Worm (Caenorhabditis elegans) whole organism, L2 larva: ENCODE results near the gene coh-1.

Source experiments
- C34F6.9 ChIP-seq: fragments of 150-350 bp; optimal IDR thresholded peaks from 2 replicates; lab custom pipeline; 2014; ENCODE audit warnings: missing biosample characterization, missing genetic modification characterization
- F13H6.1 ChIP-seq: sonication (generic microtip); optimal IDR thresholded peaks from 2 replicates; lab custom pipeline; 2016; ENCODE audit warnings: missing genetic modification characterization, missing compliant biosample characterization
- R02D3.7 ChIP-seq: fragments of 150-350 bp; optimal IDR thresholded peaks from 2 replicates; lab custom pipeline; 2014; ENCODE audit warnings: missing biosample characterization, missing genetic modification characterization
- Y55F3AM.14 ChIP-seq: fragments of 200-800 bp; sonication (Bioruptor generic); optimal IDR thresholded peaks from 2 replicates; lab custom pipeline; 2018; ENCODE audit warnings: mild to moderate bottlenecking, missing genetic modification characterization, missing compliant biosample characterization
- ZK546.5 ChIP-seq: sonication (generic microtip); optimal IDR thresholded peaks from 2 replicates; lab custom pipeline; 2017; ENCODE audit warnings: missing biosample characterization, missing genetic modification characterization
- alr-1 ChIP-seq: fragments of 150-350 bp; optimal IDR thresholded peaks from 2 replicates; lab custom pipeline; 2014; ENCODE audit warnings: missing biosample characterization, missing genetic modification characterization
- aly-2 ChIP-seq: fragments of 150-350 bp; optimal IDR thresholded peaks from 2 replicates; lab custom pipeline; 2014; ENCODE audit warnings: missing biosample characterization, missing genetic modification characterization
- ama-1 ChIP-seq: fragments of 150-350 bp; optimal IDR thresholded peaks from 2 replicates; lab custom pipeline; 2018; ENCODE audit warnings: inconsistent platforms
- blmp-1 ChIP-seq: sonication (generic microtip); optimal IDR thresholded peaks from 2 replicates; lab custom pipeline; 2017; ENCODE audit warnings: missing genetic modification characterization, mild to moderate bottlenecking, missing compliant biosample characterization, antibody characterized with exemption, moderate library complexity; ENCODE audit not compliant: insufficient read depth
- ceh-16 ChIP-seq: fragments of 150-350 bp; optimal IDR thresholded peaks from 2 replicates; lab custom pipeline; 2014; ENCODE audit warnings: missing biosample characterization, missing genetic modification characterization
- dmd-4 ChIP-seq: sonication (generic microtip); optimal IDR thresholded peaks from 2 replicates; lab custom pipeline; 2017; ENCODE audit warnings: missing biosample characterization, missing genetic modification characterization
- egl-27 ChIP-seq: sonication (generic microtip); optimal IDR thresholded peaks from 3 replicates; lab custom pipeline; 2017; ENCODE audit warnings: missing biosample characterization, missing genetic modification reagents, missing genetic modification characterization
- gmeb-1 ChIP-seq: fragments of 150-350 bp; optimal IDR thresholded peaks from 2 replicates; lab custom pipeline; 2014; ENCODE audit warnings: missing biosample characterization, missing genetic modification characterization
- lin-11 ChIP-seq: fragments of 150-350 bp; sonication (generic microtip); optimal IDR thresholded peaks from 2 replicates; lab custom pipeline; 2014; ENCODE audit warnings: missing biosample characterization, missing genetic modification characterization, inconsistent platforms, mixed read lengths
- lin-13 ChIP-seq: fragments of 150-350 bp; optimal IDR thresholded peaks from 2 replicates; lab custom pipeline; 2014; ENCODE audit warnings: missing biosample characterization, missing genetic modification reagents, missing genetic modification characterization
- lsy-2 ChIP-seq, 2 experiments: fragments of 150-350 bp in 1 of 2; sonication (generic microtip) in 1 of 2; optimal IDR thresholded peaks; 2 replicates each; lab custom pipeline; 2014 to 2017; ENCODE audit warnings: missing biosample characterization in 2 of 2, missing genetic modification characterization in 2 of 2
- mab-5 ChIP-seq: fragments of 150-350 bp; optimal IDR thresholded peaks from 2 replicates; lab custom pipeline; 2014; ENCODE audit warnings: missing biosample characterization, missing genetic modification characterization
- mbf-1 ChIP-seq: sonication (generic microtip); optimal IDR thresholded peaks from 2 replicates; lab custom pipeline; 2017; ENCODE audit warnings: missing biosample characterization, missing genetic modification characterization
- mdl-1 ChIP-seq, 2 experiments: fragments of 150-350 bp in 1 of 2; sonication (generic microtip) in 1 of 2; optimal IDR thresholded peaks; 2 replicates each; lab custom pipeline; 2017; ENCODE audit warnings: missing biosample characterization in 2 of 2, missing genetic modification characterization in 2 of 2
- nhr-10 ChIP-seq: sonication (generic microtip); optimal IDR thresholded peaks from 2 replicates; lab custom pipeline; 2017; ENCODE audit warnings: missing biosample characterization, missing genetic modification characterization
- nhr-11 ChIP-seq: fragments of 150-350 bp; optimal IDR thresholded peaks from 2 replicates; lab custom pipeline; 2014; ENCODE audit warnings: missing biosample characterization, missing genetic modification characterization
- nhr-12 ChIP-seq: fragments of 150-350 bp; optimal IDR thresholded peaks from 2 replicates; lab custom pipeline; 2014; ENCODE audit warnings: missing biosample characterization, missing genetic modification characterization
- nhr-129 ChIP-seq: fragments of 150-350 bp; optimal IDR thresholded peaks from 2 replicates; lab custom pipeline; 2014; ENCODE audit warnings: missing biosample characterization, missing genetic modification characterization
- nhr-23 ChIP-seq: fragments of 150-350 bp; optimal IDR thresholded peaks from 2 replicates; lab custom pipeline; 2014; ENCODE audit warnings: missing biosample characterization, missing genetic modification reagents, missing genetic modification characterization
- nhr-237 ChIP-seq: fragments of 150-350 bp; optimal IDR thresholded peaks from 2 replicates; lab custom pipeline; 2014; ENCODE audit warnings: missing biosample characterization, missing genetic modification characterization
- nhr-25 ChIP-seq: fragments of 150-350 bp; sonication (generic microtip); optimal IDR thresholded peaks from 3 replicates; lab custom pipeline; 2014; ENCODE audit warnings: missing biosample characterization, missing genetic modification characterization
- nhr-6 ChIP-seq: fragments of 150-350 bp; optimal IDR thresholded peaks from 2 replicates; lab custom pipeline; 2014; ENCODE audit warnings: missing biosample characterization, missing genetic modification characterization
- peb-1 ChIP-seq: fragments of 150-350 bp; optimal IDR thresholded peaks from 2 replicates; lab custom pipeline; 2014; ENCODE audit warnings: missing biosample characterization, missing genetic modification characterization
- sem-4 ChIP-seq: fragments of 150-350 bp; optimal IDR thresholded peaks from 2 replicates; lab custom pipeline; 2014; ENCODE audit warnings: missing biosample characterization, missing genetic modification reagents, missing genetic modification characterization
- skn-1 ChIP-seq: sonication (generic microtip); optimal IDR thresholded peaks from 2 replicates; lab custom pipeline; 2017; ENCODE audit warnings: missing biosample characterization, missing genetic modification characterization
- sma-9 ChIP-seq, 2 experiments: fragments of 150-350 bp in 1 of 2; sonication (generic microtip) in 1 of 2; optimal IDR thresholded peaks; 2 replicates each; lab custom pipeline; 2014 to 2016; ENCODE audit warnings: missing genetic modification characterization in 2 of 2, mild to moderate bottlenecking in 1 of 2, missing biosample characterization in 1 of 2, missing compliant biosample characterization in 1 of 2, missing genetic modification reagents in 1 of 2, moderate library complexity in 1 of 2
- snpc-4 ChIP-seq: fragments of 150-350 bp; optimal IDR thresholded peaks from 2 replicates; lab custom pipeline; 2014; ENCODE audit warnings: missing biosample characterization, missing genetic modification characterization
- unc-55 ChIP-seq: fragments of 150-350 bp; sonication (generic microtip); optimal IDR thresholded peaks from 3 replicates; lab custom pipeline; 2014; ENCODE audit warnings: missing biosample characterization, missing genetic modification reagents, missing genetic modification characterization
- zag-1 ChIP-seq: fragments of 150-350 bp; optimal IDR thresholded peaks from 2 replicates; lab custom pipeline; 2014; ENCODE audit warnings: missing biosample characterization, missing genetic modification characterization
- ztf-1 ChIP-seq: fragments of 200-800 bp; sonication (Bioruptor generic); conservative IDR thresholded peaks from 2 replicates; pipeline ENCODE4 v1.3.6; 2022; ENCODE audit warnings: missing genetic modification characterization, missing compliant biosample characterization
- ztf-11 ChIP-seq: sonication (generic microtip); optimal IDR thresholded peaks from 2 replicates; lab custom pipeline; 2017; ENCODE audit warnings: missing biosample characterization, missing genetic modification characterization
- ztf-4 ChIP-seq: fragments of 150-350 bp; optimal IDR thresholded peaks from 2 replicates; lab custom pipeline; 2014; ENCODE audit warnings: missing biosample characterization, missing genetic modification characterization

Gene coh-1

ce11 chrX:7457154-7457674 lies 17.6 kb downstream of the coh-1 start:
- TF ChIP-seq R02D3.7 (tag; lab: Kevin White, UChicago), result no peak
- TF ChIP-seq C34F6.9 (tag; lab: Kevin White, UChicago), result peak; percentile 5
- TF ChIP-seq aly-2 (tag; lab: Kevin White, UChicago), result no peak
- TF ChIP-seq mbf-1 (tag; lab: Kevin White, UChicago), result no peak
- peak in 1 of 2 experiments; percentile 34 for TF ChIP-seq lsy-2 (tag; optimal IDR thresholded peaks at IDR 0.05; lab: Kevin White, UChicago)
- TF ChIP-seq, all 48 proteins: peak for 2

DNA sequence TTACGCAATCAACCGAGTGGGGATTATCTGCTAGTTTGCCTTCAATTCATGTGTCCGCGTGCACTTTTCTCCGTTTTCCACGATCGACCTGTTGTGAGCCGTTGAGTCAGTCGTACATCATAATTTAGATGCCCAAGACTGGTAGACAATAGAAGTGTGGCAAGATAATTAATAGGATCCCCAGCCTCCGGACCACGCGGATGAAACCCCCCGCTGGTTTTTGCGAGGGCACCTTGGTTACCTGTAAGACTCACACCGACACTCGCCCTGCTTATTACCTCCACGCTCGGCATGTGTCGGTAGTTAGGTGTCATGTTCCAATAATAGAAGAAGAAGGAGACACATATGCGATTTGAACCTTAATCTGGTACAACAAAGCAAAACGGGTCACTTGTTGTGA lies 18.9 kb downstream of the coh-1 start:
- TF ChIP-seq mbf-1 (tag; lab: Kevin White, UChicago) (no peak), ZK546.5 (tag; lab: Kevin White, UChicago) (no peak), sma-9 (GFP tag; optimal IDR thresholded peaks at IDR 0.05; lab: Kevin White, UChicago) (no peak), sma-9 (tag; optimal IDR thresholded peaks at IDR 0.05; lab: Kevin White, UChicago) (no peak), ztf-11 (tag; lab: Kevin White, UChicago) (no peak), ceh-16 (no peak), nhr-25 (tag; lab: Kevin White, UChicago) (no peak), nhr-6 (no peak), ama-1 (lab: Kevin White, UChicago) (no peak), snpc-4 (no peak), nhr-11 (no peak), mab-5 (no peak), dmd-4 (tag; lab: Kevin White, UChicago) (no peak), ztf-1 (GFP tag; lab: Robert Waterston, UW) (no peak), mdl-1 (tag; optimal IDR thresholded peaks at IDR 0.05; lab: Kevin White, UChicago) (no peak), egl-27 (tag; lab: Kevin White, UChicago) (no peak), nhr-129 (no peak), aly-2 (tag; lab: Kevin White, UChicago) (no peak), lin-13 (GFP tag; lab: Kevin White, UChicago) (no peak), blmp-1 (tag; lab: Kevin White, UChicago) (no peak), peb-1 (tag; lab: Kevin White, UChicago) (no peak)
- TF ChIP-seq, all 48 proteins: peak for 0

DNA sequence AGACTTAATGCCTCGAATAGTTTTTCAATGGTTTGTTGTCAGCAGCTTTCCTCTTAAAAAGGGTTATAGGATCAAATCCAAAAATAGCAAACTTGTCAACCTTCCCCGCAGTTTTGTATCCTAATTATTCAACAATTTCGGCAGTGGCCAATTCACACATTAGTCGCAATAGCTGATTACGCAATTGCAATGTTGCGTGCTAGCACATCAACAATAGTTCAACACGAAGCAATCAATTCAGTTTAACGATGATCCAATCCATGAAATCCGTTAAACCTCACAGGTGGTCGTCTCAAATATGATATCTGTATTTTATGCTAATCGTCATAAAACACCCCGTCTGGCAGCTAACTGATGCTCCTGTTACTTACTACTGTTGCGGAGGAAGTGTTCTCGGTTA lies 22.2 kb downstream of the coh-1 start:
- TF ChIP-seq aly-2 (tag; lab: Kevin White, UChicago) (no peak), unc-55 (GFP tag; lab: Kevin White, UChicago) (no peak), Y55F3AM.14 (GFP tag; lab: Kevin White, UChicago) (no peak), mab-5 (no peak), ztf-11 (tag; lab: Kevin White, UChicago) (no peak), lin-11 (no peak), sem-4 (tag; lab: Kevin White, UChicago) (no peak), nhr-6 (no peak), zag-1 (tag; lab: Kevin White, UChicago) (no peak), mbf-1 (tag; lab: Kevin White, UChicago) (no peak), skn-1 (tag; lab: Kevin White, UChicago) (no peak), gmeb-1 (tag; lab: Kevin White, UChicago) (no peak), nhr-23 (no peak), mdl-1 (tag; optimal IDR thresholded peaks at IDR 0.05; lab: Kevin White, UChicago) (no peak)

ce11 chrX:7447340-7447739 lies 27.5 kb downstream of the coh-1 start:
- no peak for TF ChIP-seq nhr-237 (tag; lab: Kevin White, UChicago)
- TF ChIP-seq peb-1 (tag; lab: Kevin White, UChicago), result no peak
- TF ChIP-seq nhr-10, result no peak
- no peak for TF ChIP-seq F13H6.1 (tag; lab: Kevin White, UChicago)
- TF ChIP-seq mbf-1 (tag; lab: Kevin White, UChicago), result no peak
- no peak for TF ChIP-seq sem-4 (tag; lab: Kevin White, UChicago)
- no peak for TF ChIP-seq R02D3.7 (tag; lab: Kevin White, UChicago)
- TF ChIP-seq alr-1 (tag; lab: Kevin White, UChicago), result no peak
- TF ChIP-seq ama-1 (lab: Kevin White, UChicago), result no peak
- TF ChIP-seq nhr-12 (tag; lab: Kevin White, UChicago), result no peak
- no peak for TF ChIP-seq lin-13 (GFP tag; lab: Kevin White, UChicago)
- TF ChIP-seq ztf-4 (tag; lab: Kevin White, UChicago), result no peak
